Fruit fly (Drosophila melanogaster) whole organism, prepupa: Measurements from ENCODE around the gene CG18081.

Experiments
- CG11762 ChIP-seq: fragments of 200-800 bp; sonication (Bioruptor generic); optimal IDR thresholded peaks from 3 replicates; lab custom pipeline; 2016; ENCODE audit warnings: missing biosample characterization, missing genetic modification characterization; ENCODE audit not compliant: insufficient read depth
- CG15336 ChIP-seq: fragments of 200-800 bp; sonication (Bioruptor generic); IDR thresholded peaks from 2 replicates; pipeline ENCODE4 v1.3.6; 2022; ENCODE audit warnings: missing biosample characterization, missing genetic modification characterization
- CG32006 ChIP-seq: fragments of 200-800 bp; sonication (Bioruptor generic); optimal IDR thresholded peaks from 3 replicates; lab custom pipeline; 2017; ENCODE audit warnings: missing biosample characterization, mild to moderate bottlenecking, missing genetic modification characterization
- CG4318 ChIP-seq: fragments of 200-800 bp; sonication (Bioruptor generic); optimal IDR thresholded peaks from 3 replicates; lab custom pipeline; 2017; ENCODE audit warnings: missing biosample characterization, mild to moderate bottlenecking, missing genetic modification characterization
- CG6792 ChIP-seq: fragments of 200-800 bp; sonication (Bioruptor generic); optimal IDR thresholded peaks from 3 replicates; lab custom pipeline; 2016; ENCODE audit warnings: missing biosample characterization, missing genetic modification characterization
- OdsH ChIP-seq: fragments of 200-800 bp; sonication (Bioruptor generic); optimal IDR thresholded peaks from 3 replicates; lab custom pipeline; 2016; ENCODE audit warnings: missing biosample characterization, missing genetic modification characterization
- Sox102F ChIP-seq: fragments of 200-800 bp; sonication (Bioruptor generic); optimal IDR thresholded peaks from 2 replicates; lab custom pipeline; 2016; ENCODE audit warnings: missing biosample characterization, mild to moderate bottlenecking, missing genetic modification characterization
- Sox14 ChIP-seq: fragments of 200-800 bp; sonication (Bioruptor generic); optimal IDR thresholded peaks from 3 replicates; lab custom pipeline; 2016; ENCODE audit warnings: missing biosample characterization, missing genetic modification characterization
- achi ChIP-seq: fragments of 200-800 bp; sonication (Bioruptor generic); optimal IDR thresholded peaks from 3 replicates; lab custom pipeline; 2016; ENCODE audit warnings: missing biosample characterization, missing genetic modification characterization
- spab ChIP-seq: fragments of 200-800 bp; sonication (Bioruptor generic); optimal IDR thresholded peaks from 2 replicates; lab custom pipeline; 2017; ENCODE audit warnings: missing biosample characterization, mild to moderate bottlenecking, missing genetic modification characterization, missing genetic modification reagents
- vri ChIP-seq: fragments of 200-800 bp; sonication (Bioruptor generic); optimal IDR thresholded peaks from 3 replicates; lab custom pipeline; 2016; ENCODE audit warnings: missing biosample characterization, mild to moderate bottlenecking, missing genetic modification characterization

DNA sequence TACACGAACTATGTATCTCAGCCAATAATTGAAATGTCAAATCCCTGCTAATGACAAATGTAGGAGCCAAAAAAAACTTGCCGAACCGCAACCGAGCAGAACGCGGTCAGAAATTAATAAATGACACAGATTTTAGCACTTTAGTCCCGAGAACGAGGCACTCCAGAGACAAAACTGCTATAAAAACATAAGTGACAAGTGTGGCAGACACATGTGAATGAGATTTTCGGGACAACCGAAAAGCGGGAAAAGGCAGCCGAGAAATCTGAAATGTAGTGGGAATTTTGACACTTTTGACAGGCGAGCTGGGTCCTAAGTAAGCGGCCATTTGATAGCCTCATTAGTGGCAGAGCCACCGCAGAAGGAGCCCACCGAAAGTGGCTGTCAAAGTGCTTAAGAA lies 44.1 kb downstream of the CG18081 start:
- no peak for TF ChIP-seq spab (GFP tag; lab: Kevin White, UChicago)
- TF ChIP-seq Sox14, result no peak
- no peak for TF ChIP-seq CG11762 (GFP tag; lab: Kevin White, UChicago)
- TF ChIP-seq achi, result no peak
- no peak for TF ChIP-seq CG32006 (GFP tag; lab: Kevin White, UChicago)
- no peak for TF ChIP-seq CG4318 (GFP tag; lab: Kevin White, UChicago)
- no peak for TF ChIP-seq CG15336 (GFP tag; lab: Robert Waterston, UW)
- TF ChIP-seq Sox102F (GFP tag; lab: Kevin White, UChicago), result no peak
- no peak for TF ChIP-seq CG6792
- no peak for TF ChIP-seq OdsH (GFP tag; lab: Kevin White, UChicago)
- no peak for TF ChIP-seq vri
